Fruit fly (Drosophila melanogaster) whole organism, embryonic: Measurements from ENCODE around the gene CG10376.
A peak's percentile ranks its signal among the peaks of the same experiment; 100 is the strongest.

Source experiments
- Atf3 ChIP-seq: fragments of 200-800 bp; sonication (Bioruptor generic); optimal IDR thresholded peaks from 3 replicates; lab custom pipeline; 2016; ENCODE audit warnings: missing biosample characterization, missing genetic modification characterization
- BEAF-32 ChIP-seq: fragments of 200-800 bp; sonication (Bioruptor generic); optimal IDR thresholded peaks from 3 replicates; lab custom pipeline; 2017; ENCODE audit warnings: missing biosample characterization, missing genetic modification characterization, mild to moderate bottlenecking, moderate library complexity, missing genetic modification reagents
- Bdp1 ChIP-seq: fragments of 200-800 bp; sonication (Bioruptor generic); optimal IDR thresholded peaks from 3 replicates; lab custom pipeline; 2016; ENCODE audit warnings: missing biosample characterization, missing genetic modification characterization
- CG10267 ChIP-seq: fragments of 200-800 bp; sonication (Bioruptor generic); optimal IDR thresholded peaks from 2 replicates; lab custom pipeline; 2018; ENCODE audit warnings: missing biosample characterization, mild to moderate bottlenecking, missing genetic modification characterization, moderate library complexity
- CG12659 ChIP-seq: fragments of 200-800 bp; sonication (Bioruptor generic); optimal IDR thresholded peaks from 3 replicates; lab custom pipeline; 2017; ENCODE audit warnings: mild to moderate bottlenecking, missing biosample characterization, missing genetic modification reagents, missing genetic modification characterization
- CG12769 ChIP-seq: fragments of 200-800 bp; sonication (Bioruptor generic); optimal IDR thresholded peaks from 2 replicates; lab custom pipeline; 2019; ENCODE audit warnings: missing biosample characterization, mild to moderate bottlenecking, missing genetic modification characterization, moderate library complexity
- CG14710 ChIP-seq: fragments of 200-800 bp; sonication (Bioruptor generic); optimal IDR thresholded peaks from 3 replicates; lab custom pipeline; 2019; ENCODE audit warnings: missing biosample characterization, mild to moderate bottlenecking, missing genetic modification characterization, moderate library complexity
- CG1603 ChIP-seq: fragments of 200-800 bp; sonication (Bioruptor generic); optimal IDR thresholded peaks from 2 replicates; lab custom pipeline; 2019; ENCODE audit warnings: missing biosample characterization, mild to moderate bottlenecking, missing genetic modification characterization, moderate library complexity
- CG17186 ChIP-seq: fragments of 200-800 bp; sonication (Bioruptor generic); optimal IDR thresholded peaks from 3 replicates; lab custom pipeline; 2017; ENCODE audit warnings: missing biosample characterization, missing genetic modification reagents, missing genetic modification characterization
- CG2116 ChIP-seq: fragments of 200-800 bp; sonication (Bioruptor generic); optimal IDR thresholded peaks from 3 replicates; lab custom pipeline; 2018; ENCODE audit warnings: missing biosample characterization, mild to moderate bottlenecking, missing genetic modification characterization
- CG3847 ChIP-seq: fragments of 200-800 bp; sonication (Bioruptor generic); IDR thresholded peaks from 2 replicates; pipeline ENCODE4 v1.3.6; 2022; ENCODE audit warnings: missing biosample characterization, missing genetic modification characterization
- CG3995 ChIP-seq: fragments of 200-800 bp; sonication (Bioruptor generic); optimal IDR thresholded peaks from 3 replicates; lab custom pipeline; 2016; ENCODE audit warnings: missing biosample characterization, missing genetic modification characterization
- CG4617 ChIP-seq: fragments of 200-800 bp; sonication (Bioruptor generic); optimal IDR thresholded peaks from 3 replicates; lab custom pipeline; 2016; ENCODE audit warnings: missing biosample characterization, missing genetic modification characterization, borderline replicate concordance
- CG4854 ChIP-seq: fragments of 200-800 bp; sonication (Bioruptor generic); optimal IDR thresholded peaks from 2 replicates; lab custom pipeline; 2016; ENCODE audit warnings: missing biosample characterization, missing genetic modification characterization, inconsistent platforms
- CG6175 ChIP-seq: fragments of 200-800 bp; sonication (Bioruptor generic); IDR thresholded peaks from 3 replicates; pipeline ENCODE4 v1.3.6; 2022; ENCODE audit warnings: missing biosample characterization, missing genetic modification characterization
- CG6254 ChIP-seq: fragments of 200-800 bp; sonication (Bioruptor generic); optimal IDR thresholded peaks from 3 replicates; lab custom pipeline; 2017; ENCODE audit warnings: mild to moderate bottlenecking, missing biosample characterization, missing genetic modification reagents, missing genetic modification characterization
- CG7556 ChIP-seq: fragments of 200-800 bp; sonication (Bioruptor generic); optimal IDR thresholded peaks from 2 replicates; lab custom pipeline; 2017; ENCODE audit warnings: missing biosample characterization, mild to moderate bottlenecking, missing genetic modification characterization
- CG7839 ChIP-seq: fragments of 200-800 bp; sonication (Bioruptor generic); optimal IDR thresholded peaks from 3 replicates; lab custom pipeline; 2018; ENCODE audit warnings: missing biosample characterization, mild to moderate bottlenecking, missing genetic modification characterization, moderate library complexity
- CG8944 ChIP-seq: fragments of 200-800 bp; sonication (Bioruptor generic); optimal IDR thresholded peaks from 3 replicates; lab custom pipeline; 2016; ENCODE audit warnings: missing biosample characterization, missing genetic modification characterization
- Camta ChIP-seq: fragments of 200-800 bp; sonication (Bioruptor generic); optimal IDR thresholded peaks from 2 replicates; lab custom pipeline; 2016; ENCODE audit warnings: missing biosample characterization, missing genetic modification characterization
- Dp ChIP-seq: fragments of 200-800 bp; sonication (Bioruptor generic); optimal IDR thresholded peaks from 2 replicates; lab custom pipeline; 2018; ENCODE audit warnings: missing biosample characterization, mild to moderate bottlenecking, missing genetic modification characterization, moderate library complexity
- E2f1 ChIP-seq: fragments of 200-800 bp; sonication (Bioruptor generic); IDR thresholded peaks from 2 replicates; pipeline ENCODE4 v1.3.6; 2022; ENCODE audit warnings: missing biosample characterization, missing genetic modification characterization
- Fer1 ChIP-seq: fragments of 200-800 bp; sonication (Bioruptor generic); optimal IDR thresholded peaks from 2 replicates; lab custom pipeline; 2017; ENCODE audit warnings: missing biosample characterization, mild to moderate bottlenecking, missing genetic modification characterization
- HmgZ ChIP-seq: fragments of 200-800 bp; sonication (Bioruptor generic); optimal IDR thresholded peaks from 2 replicates; lab custom pipeline; 2018; ENCODE audit warnings: missing biosample characterization, mild to moderate bottlenecking, missing genetic modification characterization
- Lhr ChIP-seq: fragments of 200-800 bp; sonication (Bioruptor generic); optimal IDR thresholded peaks from 3 replicates; lab custom pipeline; 2017; ENCODE audit warnings: mild to moderate bottlenecking, missing biosample characterization, missing genetic modification reagents, missing genetic modification characterization
- MBD-R2 ChIP-seq: fragments of 200-800 bp; sonication (Bioruptor generic); IDR thresholded peaks from 2 replicates; pipeline ENCODE4 v1.3.6; 2022; ENCODE audit warnings: missing biosample characterization, missing genetic modification characterization
- Med ChIP-seq: fragments of 200-800 bp; sonication (Bioruptor generic); peaks from one replicate; lab custom pipeline; 2016; ENCODE audit warnings: missing biosample characterization, missing genetic modification characterization, mild to moderate bottlenecking, inconsistent platforms, moderate library complexity
- Myb ChIP-seq: fragments of 200-800 bp; sonication (Bioruptor generic); optimal IDR thresholded peaks from 2 replicates; lab custom pipeline; 2016; ENCODE audit warnings: missing biosample characterization, missing genetic modification characterization
- Oaz ChIP-seq: fragments of 200-800 bp; sonication (Bioruptor generic); IDR thresholded peaks from 2 replicates; pipeline ENCODE4 v1.3.6; 2022; ENCODE audit warnings: missing biosample characterization, missing genetic modification characterization
- Oli ChIP-seq: fragments of 200-800 bp; sonication (Bioruptor generic); optimal IDR thresholded peaks from 2 replicates; lab custom pipeline; 2018; ENCODE audit warnings: missing biosample characterization, mild to moderate bottlenecking, missing genetic modification characterization, moderate library complexity
- Rfx ChIP-seq: fragments of 200-800 bp; sonication (Bioruptor generic); IDR thresholded peaks from 2 replicates; pipeline ENCODE4 v1.3.6; 2022; ENCODE audit warnings: missing biosample characterization, missing genetic modification characterization
- Sin3A ChIP-seq: fragments of >200 bp; optimal IDR thresholded peaks from 2 replicates; lab custom pipeline; 2018
- amos ChIP-seq: fragments of 200-800 bp; sonication (Bioruptor generic); IDR thresholded peaks from 2 replicates; pipeline ENCODE4 v1.3.6; 2022; ENCODE audit warnings: missing biosample characterization, missing genetic modification characterization; ENCODE audit not compliant: partially characterized antibody
- crp ChIP-seq, 2 experiments: fragments of 200-800 bp; sonication (Bioruptor generic); optimal IDR thresholded peaks; 2 replicates in 1 of 2; 3 replicates in 1 of 2; lab custom pipeline; 2017; ENCODE audit warnings: missing biosample characterization in 2 of 2, missing genetic modification characterization in 2 of 2, mild to moderate bottlenecking in 1 of 2, moderate library complexity in 1 of 2
- fru ChIP-seq: fragments of >200 bp; optimal IDR thresholded peaks from 2 replicates; lab custom pipeline; 2017
- gfzf ChIP-seq: fragments of 200-800 bp; sonication (Bioruptor generic); optimal IDR thresholded peaks from 2 replicates; lab custom pipeline; 2016; ENCODE audit warnings: missing biosample characterization, mild to moderate bottlenecking, missing genetic modification characterization, moderate library complexity
- insv ChIP-seq, 2 experiments: fragments of 200-800 bp; sonication (Bioruptor generic); optimal IDR thresholded peaks; 3 replicates each; lab custom pipeline; 2016 to 2018; ENCODE audit warnings: missing biosample characterization in 2 of 2, missing genetic modification characterization in 2 of 2
- knrl ChIP-seq: fragments of 200-800 bp; sonication (Bioruptor generic); IDR thresholded peaks from 3 replicates; pipeline ENCODE4 v1.3.6; 2022; ENCODE audit warnings: missing biosample characterization, missing genetic modification characterization; ENCODE audit not compliant: partially characterized antibody
- lilli ChIP-seq: fragments of 200-800 bp; sonication (Bioruptor generic); optimal IDR thresholded peaks from 3 replicates; lab custom pipeline; 2016; ENCODE audit warnings: missing biosample characterization, missing genetic modification characterization
- nmo ChIP-seq: fragments of 200-800 bp; sonication (Bioruptor generic); optimal IDR thresholded peaks from 2 replicates; lab custom pipeline; 2018; ENCODE audit warnings: missing biosample characterization, mild to moderate bottlenecking, missing genetic modification characterization, moderate library complexity
- phol ChIP-seq: fragments of 200-800 bp; sonication (Bioruptor generic); optimal IDR thresholded peaks from 3 replicates; lab custom pipeline; 2018; ENCODE audit warnings: missing biosample characterization, mild to moderate bottlenecking, missing genetic modification characterization, moderate library complexity
- pzg ChIP-seq: fragments of 200-800 bp; sonication (Bioruptor generic); optimal IDR thresholded peaks from 3 replicates; lab custom pipeline; 2018; ENCODE audit warnings: missing biosample characterization, mild to moderate bottlenecking, missing genetic modification characterization, moderate library complexity
- slbo ChIP-seq: fragments of 200-800 bp; sonication (Bioruptor generic); IDR thresholded peaks from 2 replicates; pipeline ENCODE4 v1.3.6; 2022; ENCODE audit warnings: missing biosample characterization, missing genetic modification characterization
- slp2 ChIP-seq: fragments of 200-800 bp; sonication (Bioruptor generic); optimal IDR thresholded peaks from 2 replicates; lab custom pipeline; 2016; ENCODE audit warnings: missing biosample characterization, missing genetic modification characterization
- sob ChIP-seq: fragments of 200-800 bp; sonication (Bioruptor generic); IDR thresholded peaks from 2 replicates; pipeline ENCODE4 v1.3.6; 2022; ENCODE audit warnings: missing biosample characterization, missing genetic modification characterization
- sqz ChIP-seq: fragments of 200-800 bp; sonication (Bioruptor generic); optimal IDR thresholded peaks from 3 replicates; lab custom pipeline; 2018; ENCODE audit warnings: missing biosample characterization, mild to moderate bottlenecking, missing genetic modification characterization
- stc ChIP-seq: fragments of 200-800 bp; sonication (Bioruptor generic); IDR thresholded peaks from 2 replicates; pipeline ENCODE4 v1.3.6; 2022; ENCODE audit warnings: missing biosample characterization, missing genetic modification characterization
- stwl ChIP-seq: fragments of 200-800 bp; sonication (Bioruptor generic); optimal IDR thresholded peaks from 3 replicates; lab custom pipeline; 2018; ENCODE audit warnings: missing biosample characterization, mild to moderate bottlenecking, missing genetic modification characterization, moderate library complexity
- trem ChIP-seq: fragments of 200-800 bp; optimal IDR thresholded peaks from 3 replicates; lab custom pipeline; 2019; ENCODE audit warnings: missing biosample characterization, mild to moderate bottlenecking, missing genetic modification characterization, moderate library complexity
- vvl ChIP-seq: fragments of 200-800 bp; sonication (Bioruptor generic); IDR thresholded peaks from 2 replicates; pipeline ENCODE4 v1.3.6; 2022; ENCODE audit warnings: missing biosample characterization, missing genetic modification characterization
- wek ChIP-seq: fragments of 200-800 bp; sonication (Bioruptor generic); optimal IDR thresholded peaks from 3 replicates; lab custom pipeline; 2018; ENCODE audit warnings: missing biosample characterization, mild to moderate bottlenecking, missing genetic modification characterization, moderate library complexity

CG10376 gene

DNA sequence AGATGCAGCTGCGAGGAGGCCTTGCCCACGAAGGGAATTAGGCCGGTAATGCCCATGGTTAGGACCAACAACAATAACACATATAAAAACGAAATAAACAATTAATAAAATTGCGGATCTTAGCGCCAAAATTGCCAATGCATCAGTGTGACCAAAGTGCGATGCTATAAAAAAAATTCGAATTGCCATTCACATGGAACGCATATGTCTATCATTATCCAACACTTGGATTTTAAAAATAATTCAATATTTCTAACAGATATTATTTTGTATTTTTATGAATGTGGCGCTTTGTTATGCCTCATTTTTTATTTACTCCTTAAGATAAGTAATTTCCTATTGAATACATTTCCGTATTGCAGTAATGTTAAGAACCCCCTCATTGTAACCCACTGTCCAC, 21.0 kb downstream of the CG10376 start, which contains the start of gene tos:
Gene tos, minus strand, starts transcription at position 173 of the 400 bp plus-strand sequence.
- TF ChIP-seq CG4854 (GFP tag; lab: Kevin White, UChicago) (no peak), CG2116 (GFP tag; lab: Kevin White, UChicago) (peak; percentile 40), BEAF-32 (peak; percentile 23), CG7556 (GFP tag; lab: Kevin White, UChicago) (no peak), slbo (GFP tag; lab: Robert Waterston, UW) (no peak), lilli (peak; percentile 18), Rfx (GFP tag; lab: Robert Waterston, UW) (0 out of 2 replicates have a peak, but pooled peaks have one; percentile 29), amos (GFP tag; lab: Robert Waterston, UW) (peak; percentile 32; the same call in 1 of the 2 replicates), CG12659 (GFP tag; lab: Kevin White, UChicago) (peak; percentile 43), sob (GFP tag; lab: Robert Waterston, UW) (peak; percentile 42), fru (lab: Kevin White, UChicago) (no peak), CG12769 (tag; lab: Kevin White, UChicago) (no peak), wek (no peak), Atf3 (GFP tag; lab: Kevin White, UChicago) (no peak), E2f1 (GFP tag; lab: Robert Waterston, UW) (peak; percentile 23; the same call in 1 of the 2 replicates), Camta (GFP tag; lab: Kevin White, UChicago) (no peak), CG7839 (no peak), nmo (peak; percentile 24), Bdp1 (GFP tag; lab: Kevin White, UChicago) (peak; percentile 2), CG6175 (GFP tag; lab: Robert Waterston, UW) (no peak), Dp (GFP tag; lab: Kevin White, UChicago) (peak; percentile 91), CG4617 (peak; percentile 53), CG8944 (GFP tag; lab: Kevin White, UChicago) (no peak), slp2 (GFP tag; lab: Kevin White, UChicago) (no peak), vvl (no peak), CG14710 (peak; percentile 28), CG10267 (peak; percentile 94), Myb (GFP tag; lab: Kevin White, UChicago) (peak; percentile 83), pzg (GFP tag; lab: Kevin White, UChicago) (peak; percentile 78), CG3847 (GFP tag; lab: Robert Waterston, UW) (peak; percentile 61), Oli (no peak), knrl (no peak), Sin3A (peak; percentile 7), crp (GFP tag; optimal IDR thresholded peaks at IDR 0.05; lab: Kevin White, UChicago) (peak in 1 of 2 experiments; percentile 78), Lhr (GFP tag; lab: Kevin White, UChicago) (peak; percentile 44), Med (GFP tag; lab: Kevin White, UChicago) (peak; percentile 55), stwl (tag; lab: Kevin White, UChicago) (peak; percentile 92), CG1603 (tag; lab: Kevin White, UChicago) (peak; percentile 53), trem (tag; lab: Kevin White, UChicago) (peak; percentile 47), Fer1 (GFP tag; lab: Kevin White, UChicago) (peak; percentile 24), Oaz (no peak), CG17186 (GFP tag; lab: Kevin White, UChicago) (no peak), gfzf (GFP tag; lab: Kevin White, UChicago) (peak; percentile 77), insv (GFP tag; optimal IDR thresholded peaks at IDR 0.05; lab: Kevin White, UChicago) (no peak), CG3995 (GFP tag; lab: Kevin White, UChicago) (peak; percentile 24), phol (tag; lab: Kevin White, UChicago) (peak; percentile 26), CG6254 (no peak), HmgZ (peak; percentile 38), MBD-R2 (GFP tag; lab: Robert Waterston, UW) (peak; percentile 82), sqz (GFP tag; lab: Kevin White, UChicago) (peak; percentile 77), stc (GFP tag; lab: Robert Waterston, UW) (no peak)
